Fruit fly (Drosophila melanogaster) whole organism, prepupa: ENCODE measurements around the gene Paris.
A peak's percentile ranks its signal among the peaks of the same experiment; 100 is the strongest.

ENCODE experiments used
- Blimp-1 ChIP-seq: fragments of 200-800 bp; sonication (Bioruptor generic); optimal IDR thresholded peaks from 3 replicates; lab custom pipeline; 2017; ENCODE audit warnings: missing biosample characterization, missing genetic modification characterization, mild to moderate bottlenecking, moderate library complexity, missing genetic modification reagents
- CG10631 ChIP-seq: fragments of 200-800 bp; sonication (Bioruptor generic); optimal IDR thresholded peaks from 2 replicates; lab custom pipeline; 2016; ENCODE audit warnings: missing biosample characterization, missing genetic modification characterization
- CG10669 ChIP-seq: fragments of 200-800 bp; sonication (Bioruptor generic); optimal IDR thresholded peaks from 3 replicates; lab custom pipeline; 2018; ENCODE audit warnings: missing biosample characterization, mild to moderate bottlenecking, missing genetic modification characterization, moderate library complexity
- CG11762 ChIP-seq: fragments of 200-800 bp; sonication (Bioruptor generic); optimal IDR thresholded peaks from 3 replicates; lab custom pipeline; 2016; ENCODE audit warnings: missing biosample characterization, missing genetic modification characterization; ENCODE audit not compliant: insufficient read depth
- CG11902 ChIP-seq: fragments of 200-800 bp; sonication (Bioruptor generic); optimal IDR thresholded peaks from 3 replicates; lab custom pipeline; 2016; ENCODE audit warnings: missing biosample characterization, missing genetic modification characterization
- CG15336 ChIP-seq: fragments of 200-800 bp; sonication (Bioruptor generic); IDR thresholded peaks from 2 replicates; pipeline ENCODE4 v1.3.6; 2022; ENCODE audit warnings: missing biosample characterization, missing genetic modification characterization
- CG16779 ChIP-seq: fragments of 200-800 bp; sonication (Bioruptor generic); optimal IDR thresholded peaks from 3 replicates; lab custom pipeline; 2017; ENCODE audit warnings: missing biosample characterization, mild to moderate bottlenecking, missing genetic modification characterization
- CG31627 ChIP-seq: fragments of 200-800 bp; sonication (Bioruptor generic); optimal IDR thresholded peaks from 3 replicates; lab custom pipeline; 2016; ENCODE audit warnings: missing biosample characterization, missing genetic modification characterization
- CG32006 ChIP-seq: fragments of 200-800 bp; sonication (Bioruptor generic); optimal IDR thresholded peaks from 3 replicates; lab custom pipeline; 2017; ENCODE audit warnings: missing biosample characterization, mild to moderate bottlenecking, missing genetic modification characterization
- CG34406 ChIP-seq: fragments of 200-800 bp; sonication (Bioruptor generic); optimal IDR thresholded peaks from 3 replicates; lab custom pipeline; 2016; ENCODE audit warnings: missing biosample characterization, missing genetic modification characterization
- CG4318 ChIP-seq: fragments of 200-800 bp; sonication (Bioruptor generic); optimal IDR thresholded peaks from 3 replicates; lab custom pipeline; 2017; ENCODE audit warnings: missing biosample characterization, mild to moderate bottlenecking, missing genetic modification characterization
- CG6163 ChIP-seq: fragments of 200-800 bp; sonication (Bioruptor generic); IDR thresholded peaks from 3 replicates; pipeline ENCODE4 v1.3.6; 2022; ENCODE audit warnings: missing biosample characterization, missing genetic modification characterization
- CG6276 ChIP-seq: fragments of 200-800 bp; sonication (Bioruptor generic); optimal IDR thresholded peaks from 2 replicates; lab custom pipeline; 2017; ENCODE audit warnings: missing biosample characterization, mild to moderate bottlenecking, missing genetic modification characterization
- CG6792 ChIP-seq: fragments of 200-800 bp; sonication (Bioruptor generic); optimal IDR thresholded peaks from 3 replicates; lab custom pipeline; 2016; ENCODE audit warnings: missing biosample characterization, missing genetic modification characterization
- CG6808 ChIP-seq: fragments of 200-800 bp; sonication (Bioruptor generic); optimal IDR thresholded peaks from 3 replicates; lab custom pipeline; 2017; ENCODE audit warnings: missing biosample characterization, missing genetic modification characterization, mild to moderate bottlenecking, moderate library complexity, missing genetic modification reagents
- CG6854 ChIP-seq: fragments of 200-800 bp; sonication (Bioruptor generic); optimal IDR thresholded peaks from 2 replicates; lab custom pipeline; 2017; ENCODE audit warnings: missing biosample characterization, mild to moderate bottlenecking, missing genetic modification characterization
- CG7368 ChIP-seq: fragments of 200-800 bp; sonication (Bioruptor generic); optimal IDR thresholded peaks from 3 replicates; lab custom pipeline; 2016; ENCODE audit warnings: missing biosample characterization, missing genetic modification characterization
- CG8319 ChIP-seq: fragments of 200-800 bp; sonication (Bioruptor generic); optimal IDR thresholded peaks from 3 replicates; lab custom pipeline; 2016; ENCODE audit warnings: missing biosample characterization, missing genetic modification characterization
- Eip75B ChIP-seq: fragments of 200-800 bp; sonication (Bioruptor generic); optimal IDR thresholded peaks from 3 replicates; lab custom pipeline; 2016; ENCODE audit warnings: missing biosample characterization, missing genetic modification characterization
- Ets96B ChIP-seq: fragments of 200-800 bp; optimal IDR thresholded peaks from 2 replicates; lab custom pipeline; 2019; ENCODE audit warnings: missing biosample characterization, mild to moderate bottlenecking, missing genetic modification characterization, moderate library complexity
- Gug ChIP-seq: fragments of 200-800 bp; sonication (Bioruptor generic); IDR thresholded peaks from 2 replicates; pipeline ENCODE4 v1.3.6; 2022; ENCODE audit warnings: missing biosample characterization, missing genetic modification characterization
- Hr38 ChIP-seq: sonication (Bioruptor generic); optimal IDR thresholded peaks from 2 replicates; lab custom pipeline; 2016; ENCODE audit warnings: missing biosample characterization, missing genetic modification characterization
- Hr39 ChIP-seq: fragments of 200-800 bp; sonication (Bioruptor generic); optimal IDR thresholded peaks from 2 replicates; lab custom pipeline; 2016; ENCODE audit warnings: missing biosample characterization, missing genetic modification characterization
- Hr4 ChIP-seq: fragments of 200-800 bp; sonication (Bioruptor generic); optimal IDR thresholded peaks from 3 replicates; lab custom pipeline; 2016; ENCODE audit warnings: missing biosample characterization, missing genetic modification characterization
- Lpt ChIP-seq: fragments of 200-800 bp; sonication (Bioruptor generic); optimal IDR thresholded peaks from 3 replicates; lab custom pipeline; 2016; ENCODE audit warnings: missing biosample characterization, missing genetic modification characterization
- Met ChIP-seq: fragments of 200-800 bp; sonication (Bioruptor generic); optimal IDR thresholded peaks from 3 replicates; lab custom pipeline; 2016; ENCODE audit warnings: missing biosample characterization, missing genetic modification characterization
- OdsH ChIP-seq: fragments of 200-800 bp; sonication (Bioruptor generic); optimal IDR thresholded peaks from 3 replicates; lab custom pipeline; 2016; ENCODE audit warnings: missing biosample characterization, missing genetic modification characterization
- Sox102F ChIP-seq: fragments of 200-800 bp; sonication (Bioruptor generic); optimal IDR thresholded peaks from 2 replicates; lab custom pipeline; 2016; ENCODE audit warnings: missing biosample characterization, mild to moderate bottlenecking, missing genetic modification characterization
- Sox14 ChIP-seq: fragments of 200-800 bp; sonication (Bioruptor generic); optimal IDR thresholded peaks from 3 replicates; lab custom pipeline; 2016; ENCODE audit warnings: missing biosample characterization, missing genetic modification characterization
- Sox15 ChIP-seq: fragments of 200-800 bp; sonication (Bioruptor generic); optimal IDR thresholded peaks from 3 replicates; lab custom pipeline; 2016; ENCODE audit warnings: missing biosample characterization, missing genetic modification characterization
- achi ChIP-seq: fragments of 200-800 bp; sonication (Bioruptor generic); optimal IDR thresholded peaks from 3 replicates; lab custom pipeline; 2016; ENCODE audit warnings: missing biosample characterization, missing genetic modification characterization
- acj6 ChIP-seq: fragments of 200-800 bp; sonication (Bioruptor generic); optimal IDR thresholded peaks from 3 replicates; lab custom pipeline; 2016; ENCODE audit warnings: missing biosample characterization, missing genetic modification characterization
- cyc ChIP-seq: fragments of 200-800 bp; sonication (Bioruptor generic); optimal IDR thresholded peaks from 3 replicates; lab custom pipeline; 2016; ENCODE audit warnings: missing biosample characterization, missing genetic modification characterization
- dsx ChIP-seq: fragments of 200-800 bp; optimal IDR thresholded peaks from 3 replicates; lab custom pipeline; 2019; ENCODE audit warnings: missing biosample characterization, mild to moderate bottlenecking, missing genetic modification characterization, moderate library complexity; ENCODE audit not compliant: poor library complexity, severe bottlenecking
- eg ChIP-seq: fragments of 200-800 bp; sonication (Bioruptor generic); IDR thresholded peaks from 3 replicates; pipeline ENCODE4 v1.3.6; 2022; ENCODE audit warnings: missing biosample characterization, missing genetic modification characterization
- esn ChIP-seq: fragments of 200-800 bp; sonication (Bioruptor generic); optimal IDR thresholded peaks from 2 replicates; lab custom pipeline; 2016; ENCODE audit warnings: missing biosample characterization, mild to moderate bottlenecking, missing genetic modification characterization, moderate library complexity
- fd59A ChIP-seq: fragments of 200-800 bp; sonication (Bioruptor generic); optimal IDR thresholded peaks from 2 replicates; lab custom pipeline; 2017; ENCODE audit warnings: missing biosample characterization, mild to moderate bottlenecking, missing genetic modification characterization, missing genetic modification reagents
- fd85E ChIP-seq: fragments of 200-800 bp; sonication (Bioruptor generic); optimal IDR thresholded peaks from 3 replicates; lab custom pipeline; 2016; ENCODE audit warnings: missing biosample characterization, missing genetic modification characterization
- fkh ChIP-seq: fragments of 200-800 bp; sonication (Bioruptor generic); optimal IDR thresholded peaks from 3 replicates; lab custom pipeline; 2017; ENCODE audit warnings: missing biosample characterization, mild to moderate bottlenecking, missing genetic modification characterization, moderate library complexity
- lz ChIP-seq: fragments of 200-800 bp; sonication (Bioruptor generic); optimal IDR thresholded peaks from 3 replicates; lab custom pipeline; 2016; ENCODE audit warnings: missing biosample characterization, missing genetic modification characterization
- net ChIP-seq: fragments of 200-800 bp; sonication (Bioruptor generic); optimal IDR thresholded peaks from 3 replicates; lab custom pipeline; 2016; ENCODE audit warnings: missing biosample characterization, missing genetic modification characterization
- pdm3 ChIP-seq: fragments of 200-800 bp; sonication (Bioruptor generic); optimal IDR thresholded peaks from 3 replicates; lab custom pipeline; 2016; ENCODE audit warnings: missing biosample characterization, missing genetic modification characterization
- spab ChIP-seq: fragments of 200-800 bp; sonication (Bioruptor generic); optimal IDR thresholded peaks from 2 replicates; lab custom pipeline; 2017; ENCODE audit warnings: missing biosample characterization, mild to moderate bottlenecking, missing genetic modification characterization, missing genetic modification reagents
- ss ChIP-seq, 2 experiments: fragments of 200-800 bp; sonication (Bioruptor generic); optimal IDR thresholded peaks; 2 replicates in 1 of 2; 3 replicates in 1 of 2; lab custom pipeline; 2017 to 2018; ENCODE audit warnings: mild to moderate bottlenecking in 2 of 2, missing biosample characterization in 2 of 2, missing genetic modification characterization in 2 of 2, moderate library complexity in 1 of 2
- svp ChIP-seq: fragments of 200-800 bp; sonication (Bioruptor generic); peaks from one replicate; lab custom pipeline; 2016; ENCODE audit warnings: missing biosample characterization, missing genetic modification characterization
- vri ChIP-seq: fragments of 200-800 bp; sonication (Bioruptor generic); optimal IDR thresholded peaks from 3 replicates; lab custom pipeline; 2016; ENCODE audit warnings: missing biosample characterization, mild to moderate bottlenecking, missing genetic modification characterization

Gene Paris

dm6 chr2L:4416903-4417302 is 46.5 kb upstream of the Paris start (continued):
- TF ChIP-seq CG6792 (GFP tag; lab: Kevin White, UChicago) (peak; percentile 20), CG10631 (GFP tag; lab: Kevin White, UChicago) (peak; percentile 37), pdm3 (GFP tag; lab: Kevin White, UChicago) (peak; percentile 31), CG10669 (GFP tag; lab: Kevin White, UChicago) (peak; percentile 61), esn (peak; percentile 44), Ets96B (tag; lab: Kevin White, UChicago) (peak; percentile 52), Sox14 (GFP tag; lab: Kevin White, UChicago) (no peak), CG8319 (GFP tag; lab: Kevin White, UChicago) (peak; percentile 25), Lpt (GFP tag; lab: Kevin White, UChicago) (no peak), achi (GFP tag; lab: Kevin White, UChicago) (peak; percentile 40), cyc (GFP tag; lab: Kevin White, UChicago) (peak; percentile 18), CG6854 (GFP tag; lab: Kevin White, UChicago) (no peak), dsx (peak; percentile 55), CG6276 (GFP tag; lab: Kevin White, UChicago) (peak; percentile 4), Hr4 (peak; percentile 28), CG6163 (GFP tag; lab: Robert Waterston, UW) (peak; percentile 48; the same call in 1 of the 3 replicates), OdsH (GFP tag; lab: Kevin White, UChicago) (peak; percentile 33), CG6808 (GFP tag; lab: Kevin White, UChicago) (peak; percentile 31), CG34406 (peak; percentile 4), Met (GFP tag; lab: Kevin White, UChicago) (peak; percentile 43), spab (GFP tag; lab: Kevin White, UChicago) (peak; percentile 34), fd85E (no peak), Hr38 (GFP tag; lab: Kevin White, UChicago) (no peak)

dm6 chr2L:4417982-4418381 is 45.4 kb upstream of the Paris start:
- TF ChIP-seq Blimp-1 (GFP tag; lab: Kevin White, UChicago) (no peak), CG6854 (GFP tag; lab: Kevin White, UChicago) (no peak), Gug (GFP tag; lab: Robert Waterston, UW) (no peak)

- TF ChIP-seq Sox15 (GFP tag; lab: Kevin White, UChicago) (no peak), Hr4 (no peak), CG34406 (no peak), lz (GFP tag; lab: Kevin White, UChicago) (no peak), acj6 (GFP tag; lab: Kevin White, UChicago) (no peak), CG6276 (GFP tag; lab: Kevin White, UChicago) (no peak), CG7368 (GFP tag; lab: Kevin White, UChicago) (no peak), eg (GFP tag; lab: Robert Waterston, UW) (no peak), esn (no peak), CG32006 (GFP tag; lab: Kevin White, UChicago) (no peak), CG15336 (GFP tag; lab: Robert Waterston, UW) (no peak), CG31627 (no peak), Gug (GFP tag; lab: Robert Waterston, UW) (no peak), svp (no peak), CG16779 (tag; lab: Kevin White, UChicago) (no peak), cyc (GFP tag; lab: Kevin White, UChicago) (no peak), Ets96B (tag; lab: Kevin White, UChicago) (no peak), CG11762 (no peak)
- TF ChIP-seq, all 60 proteins: peak for 0
These were observed 44.6 kb upstream of the Paris start for dm6 chr2L:4418819-4419218.

- TF ChIP-seq CG6792 (GFP tag; lab: Kevin White, UChicago) (no peak), CG4318 (GFP tag; lab: Kevin White, UChicago) (no peak), Hr39 (GFP tag; lab: Kevin White, UChicago) (no peak), Eip75B (GFP tag; lab: Kevin White, UChicago) (no peak), fkh (GFP tag; lab: Kevin White, UChicago) (no peak), Sox102F (GFP tag; lab: Kevin White, UChicago) (no peak), CG34406 (no peak), CG32006 (GFP tag; lab: Kevin White, UChicago) (no peak), net (no peak), CG7368 (GFP tag; lab: Kevin White, UChicago) (no peak), vri (GFP tag; lab: Kevin White, UChicago) (no peak), fd59A (GFP tag; lab: Kevin White, UChicago) (no peak), spab (GFP tag; lab: Kevin White, UChicago) (no peak), eg (GFP tag; lab: Robert Waterston, UW) (no peak), OdsH (GFP tag; lab: Kevin White, UChicago) (no peak), ss (GFP tag; optimal IDR thresholded peaks at IDR 0.05; lab: Kevin White, UChicago) (no peak), CG11902 (GFP tag; lab: Kevin White, UChicago) (no peak)
These were observed 41.3 kb upstream of the Paris start for dm6 chr2L:4422154-4422553.
